Worm (Caenorhabditis elegans): ENCODE results near the gene gtf-2F2.
A peak's percentile ranks its signal among the peaks of the same experiment; 100 is the strongest.

gtf-2F2 gene

DNA sequence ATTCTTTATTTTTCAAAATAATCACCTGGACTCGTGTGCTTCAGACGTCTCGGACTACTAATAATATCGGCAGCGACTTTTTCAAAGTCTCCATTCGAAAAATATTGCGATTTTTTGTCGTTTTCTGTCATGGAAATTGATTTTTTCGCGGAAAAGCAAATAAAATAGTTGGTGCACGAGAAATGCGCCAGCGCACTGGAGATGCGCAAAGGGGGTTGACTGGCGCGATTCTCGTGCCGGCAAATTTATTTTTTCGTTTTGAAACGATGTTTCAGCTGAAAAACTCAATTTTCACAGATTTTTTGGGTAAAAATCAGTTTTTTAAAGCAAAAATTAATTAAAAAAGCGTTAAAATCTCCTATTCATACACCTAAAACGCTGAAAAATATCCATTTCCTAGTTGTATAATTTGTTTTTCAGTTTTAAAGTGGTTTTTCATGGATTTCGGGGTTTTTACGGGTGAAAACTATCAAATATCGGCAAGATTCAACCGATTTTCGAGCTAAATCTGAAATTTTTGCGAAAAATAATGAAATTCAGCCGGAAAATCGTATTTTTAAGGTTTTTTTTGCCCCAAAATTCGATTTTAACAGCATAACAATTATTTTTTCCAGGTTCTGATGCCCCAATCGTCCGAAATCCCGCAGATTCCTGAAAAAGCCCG, 3.4 kb upstream of the gtf-2F2 start, which contains the start of the genes reps-1 and Y39B6A.37:
reps-1 (minus strand) TSS at position 263 of the 664 bp plus-strand sequence.
Y39B6A.37 (plus strand) TSS at position 614 of the 664 bp plus-strand sequence.
- TF ChIP-seq elt-3 (tag; optimal IDR thresholded peaks at IDR 0.05) (no peak), fos-1 (tag; optimal IDR thresholded peaks at IDR 0.05) (peak; percentile 27), ZK546.5 (tag; optimal IDR thresholded peaks at IDR 0.05) (no peak), dmd-4 (tag; optimal IDR thresholded peaks at IDR 0.05) (no peak), ceh-16 (tag; optimal IDR thresholded peaks at IDR 0.05) (no peak), mab-5 (tag; optimal IDR thresholded peaks at IDR 0.05) (peak; percentile 45), gmeb-1 (tag; optimal IDR thresholded peaks at IDR 0.05) (peak; percentile 83), nhr-77 (tag; optimal IDR thresholded peaks at IDR 0.05) (no peak), ztf-11 (tag; optimal IDR thresholded peaks at IDR 0.05) (no peak), nhr-21 (tag; optimal IDR thresholded peaks at IDR 0.05) (peak; percentile 25), lin-39 (tag; optimal IDR thresholded peaks at IDR 0.05) (no peak), alr-1 (tag; optimal IDR thresholded peaks at IDR 0.05) (no peak), nhr-237 (tag; optimal IDR thresholded peaks at IDR 0.05) (no peak), zag-1 (tag; optimal IDR thresholded peaks at IDR 0.05) (no peak), F13H6.1 (tag; optimal IDR thresholded peaks at IDR 0.05) (peak; percentile 62), nhr-11 (tag; optimal IDR thresholded peaks at IDR 0.05) (no peak), nhr-23 (tag; optimal IDR thresholded peaks at IDR 0.05) (no peak), elt-1 (tag; optimal IDR thresholded peaks at IDR 0.05) (no peak), R02D3.7 (tag; optimal IDR thresholded peaks at IDR 0.05) (peak; percentile 35), nhr-129 (tag; optimal IDR thresholded peaks at IDR 0.05) (peak; percentile 27), blmp-1 (tag; optimal IDR thresholded peaks at IDR 0.05; ENCODE audit: insufficient read depth) (peak; percentile 45), egl-27 (tag; optimal IDR thresholded peaks at IDR 0.05) (no peak), sma-3 (GFP tag; optimal IDR thresholded peaks at IDR 0.05) (peak; percentile 32), mdl-1 (tag; optimal IDR thresholded peaks at IDR 0.05) (no peak), unc-39 (tag; optimal IDR thresholded peaks at IDR 0.05) (no peak), nhr-25 (tag; optimal IDR thresholded peaks at IDR 0.05) (peak; percentile 57), crh-2 (tag; optimal IDR thresholded peaks at IDR 0.05) (peak; percentile 66), mbf-1 (tag; optimal IDR thresholded peaks at IDR 0.05) (no peak), ama-1 (optimal IDR thresholded peaks at IDR 0.05) (no peak), nhr-12 (tag; optimal IDR thresholded peaks at IDR 0.05) (no peak), snpc-4 (tag; optimal IDR thresholded peaks at IDR 0.05) (peak; percentile 33), C34F6.9 (tag; optimal IDR thresholded peaks at IDR 0.05) (peak; percentile 73), skn-1 (tag; optimal IDR thresholded peaks at IDR 0.05) (no peak), nhr-6 (tag; optimal IDR thresholded peaks at IDR 0.05) (no peak), ceh-82 (tag; optimal IDR thresholded peaks at IDR 0.05) (peak; percentile 12), unc-62 (GFP tag; optimal IDR thresholded peaks at IDR 0.05) (no peak), ztf-4 (tag; optimal IDR thresholded peaks at IDR 0.05) (no peak), peb-1 (tag; optimal IDR thresholded peaks at IDR 0.05) (no peak), lin-11 (tag; optimal IDR thresholded peaks at IDR 0.05) (peak; percentile 24), sem-4 (tag; optimal IDR thresholded peaks at IDR 0.05) (peak; percentile 7), unc-55 (GFP tag; optimal IDR thresholded peaks at IDR 0.05) (peak; percentile 72), ztf-1 (GFP tag; conservative IDR thresholded peaks at IDR 0.05) (no peak), aly-2 (tag; optimal IDR thresholded peaks at IDR 0.05) (no peak), lin-13 (GFP tag; optimal IDR thresholded peaks at IDR 0.05) (peak; percentile 82), nhr-10 (tag; optimal IDR thresholded peaks at IDR 0.05) (peak; percentile 6), sma-9 (GFP tag; optimal IDR thresholded peaks at IDR 0.05) (peak; percentile 58), sma-9 (tag; optimal IDR thresholded peaks at IDR 0.05) (no peak), lsy-2 (tag; optimal IDR thresholded peaks at IDR 0.05) (peak; percentile 82), Y55F3AM.14 (GFP tag; optimal IDR thresholded peaks at IDR 0.05) (no peak)

Measured in whole organism, L2 larva.